Fruit fly (Drosophila melanogaster): ENCODE data around the gene CG6041.
A peak's percentile ranks its signal among the peaks of the same experiment; 100 is the strongest.

CG6041 gene

DNA sequence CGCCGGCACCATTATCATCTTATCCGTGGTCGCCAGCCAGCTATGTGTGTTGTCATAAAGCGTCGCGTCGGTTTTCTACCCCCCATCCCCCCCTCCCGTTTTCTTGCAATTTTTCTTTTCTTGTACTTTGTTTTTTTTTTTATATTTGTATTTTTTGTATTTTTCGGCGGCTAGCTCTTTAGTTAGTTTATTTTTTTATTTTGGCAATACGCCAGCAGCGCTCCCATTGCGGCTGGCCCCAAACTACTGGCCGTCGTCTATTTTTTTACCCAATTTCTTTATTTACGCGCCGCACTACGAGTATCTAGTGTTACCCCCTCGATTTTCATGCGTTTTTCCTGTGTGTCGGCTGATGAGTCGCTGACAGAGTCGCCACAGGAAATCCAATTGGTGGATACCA is 33.5 kb downstream of the CG6041 start:
- TF ChIP-seq rgr (GFP tag; optimal IDR thresholded peaks at IDR 0.05) (no peak), lola (GFP tag; optimal IDR thresholded peaks at IDR 0.05) (no peak), N (GFP tag; optimal IDR thresholded peaks at IDR 0.05) (no peak), Vsx2 (GFP tag; optimal IDR thresholded peaks at IDR 0.05; ENCODE audit: partially characterized antibody) (no peak), Abd-B (GFP tag; optimal IDR thresholded peaks at IDR 0.05) (no peak), CrebA (GFP tag; optimal IDR thresholded peaks at IDR 0.05; ENCODE audit: borderline replicate concordance) (no peak), OdsH (GFP tag; optimal IDR thresholded peaks at IDR 0.05) (no peak), Hnf4 (GFP tag; optimal IDR thresholded peaks at IDR 0.05) (no peak), Myc (optimal IDR thresholded peaks at IDR 0.05) (no peak), Dfd (GFP tag; optimal IDR thresholded peaks at IDR 0.05) (no peak), CG9705 (GFP tag; optimal IDR thresholded peaks at IDR 0.05) (no peak), Hr78 (GFP tag; optimal IDR thresholded peaks at IDR 0.05) (no peak), pan (optimal IDR thresholded peaks at IDR 0.05) (no peak)

dm6 chrX:5983390-5983789 is 35.4 kb downstream of the CG6041 start:
- TF ChIP-seq foxo (GFP tag; optimal IDR thresholded peaks at IDR 0.05) (no peak), CrebA (GFP tag; optimal IDR thresholded peaks at IDR 0.05; ENCODE audit: borderline replicate concordance) (no peak), Hr78 (GFP tag; optimal IDR thresholded peaks at IDR 0.05) (no peak), fru (GFP tag; optimal IDR thresholded peaks at IDR 0.05) (no peak), jim (GFP tag; optimal IDR thresholded peaks at IDR 0.05) (no peak), rgr (GFP tag; optimal IDR thresholded peaks at IDR 0.05) (no peak), Hnf4 (GFP tag; optimal IDR thresholded peaks at IDR 0.05) (no peak), Dfd (GFP tag; optimal IDR thresholded peaks at IDR 0.05) (no peak), dmrt93B (GFP tag; optimal IDR thresholded peaks at IDR 0.05) (no peak), psq (GFP tag; optimal IDR thresholded peaks at IDR 0.05) (no peak), HLH106 (tag; optimal IDR thresholded peaks at IDR 0.05) (no peak)

dm6 chrX:5987362-5987761 is 39.4 kb downstream of the CG6041 start:
- TF ChIP-seq Dfd (GFP tag; optimal IDR thresholded peaks at IDR 0.05), result no peak
- TF ChIP-seq Hnf4 (GFP tag; optimal IDR thresholded peaks at IDR 0.05), result no peak
- TF ChIP-seq CG32264 (GFP tag; optimal IDR thresholded peaks at IDR 0.05), result no peak
- no peak for TF ChIP-seq sage (GFP tag; optimal IDR thresholded peaks at IDR 0.05)
- no peak for TF ChIP-seq Abd-B (GFP tag; optimal IDR thresholded peaks at IDR 0.05)
- TF ChIP-seq CrebA (GFP tag; optimal IDR thresholded peaks at IDR 0.05; ENCODE audit: borderline replicate concordance), result no peak
- no peak for TF ChIP-seq N (GFP tag; optimal IDR thresholded peaks at IDR 0.05)
- no peak for TF ChIP-seq fru (GFP tag; optimal IDR thresholded peaks at IDR 0.05)
- no peak for TF ChIP-seq dmrt93B (GFP tag; optimal IDR thresholded peaks at IDR 0.05)
- TF ChIP-seq woc (GFP tag; optimal IDR thresholded peaks at IDR 0.05), result no peak
- no peak for TF ChIP-seq br (GFP tag; optimal IDR thresholded peaks at IDR 0.05)
- no peak for TF ChIP-seq Vsx2 (GFP tag; optimal IDR thresholded peaks at IDR 0.05; ENCODE audit: partially characterized antibody)
- no peak for TF ChIP-seq Jra (GFP tag; optimal IDR thresholded peaks at IDR 0.05)
- TF ChIP-seq Hr83 (GFP tag; optimal IDR thresholded peaks at IDR 0.05; ENCODE audit: poor library complexity, severe bottlenecking), result no peak

DNA sequence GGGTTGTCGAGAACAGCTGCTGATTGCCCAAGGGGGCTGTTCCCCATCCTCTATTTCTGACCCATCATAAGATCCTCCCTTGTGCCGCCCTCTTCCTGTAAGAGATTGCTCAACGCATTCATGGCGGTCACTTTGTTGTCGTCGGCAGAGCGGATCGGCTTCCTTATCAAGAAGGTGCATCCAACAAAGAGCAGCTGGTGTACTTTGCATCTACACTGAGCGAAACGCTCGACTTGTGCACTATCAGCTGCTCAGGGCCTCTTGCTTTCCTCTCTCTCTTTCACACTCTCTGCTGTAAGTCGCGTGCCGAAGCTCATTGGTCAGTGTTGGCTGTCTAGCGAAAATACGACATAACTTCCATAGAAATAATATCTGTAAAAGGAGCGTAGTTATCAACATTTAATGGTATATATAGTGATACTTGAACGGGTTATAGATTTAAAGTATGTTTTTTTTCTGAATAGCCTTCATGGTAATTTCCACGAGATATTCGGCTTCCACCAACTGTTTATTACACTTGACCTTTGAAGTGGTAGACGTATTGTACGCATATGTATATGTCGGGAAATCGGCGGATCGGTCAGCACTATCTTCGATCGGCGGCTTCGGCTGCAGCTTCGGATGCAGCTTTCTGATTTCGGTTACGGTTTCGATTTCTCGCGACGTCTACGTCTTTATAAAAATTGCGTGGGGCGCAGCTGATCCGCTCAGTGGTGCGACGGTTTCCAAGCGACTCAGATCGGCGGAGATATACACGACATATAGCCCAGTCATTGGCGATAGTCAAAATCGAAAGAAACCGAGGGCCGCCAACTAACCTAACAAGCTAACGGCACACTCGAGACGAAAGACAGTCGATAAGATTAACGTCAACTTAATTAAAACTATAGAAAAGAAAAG is 40.4 kb downstream of the CG6041 start, which contains the start of gene CG5966:
TSS of gene CG5966 (plus strand) at position 704 of the 900 bp plus-strand sequence.
- TF ChIP-seq h (GFP tag; optimal IDR thresholded peaks at IDR 0.05), result peak; percentile 35
- no peak for TF ChIP-seq Dif (GFP tag; optimal IDR thresholded peaks at IDR 0.05; ENCODE audit: partially characterized antibody)
- no peak for TF ChIP-seq sage (GFP tag; optimal IDR thresholded peaks at IDR 0.05)
- no peak for TF ChIP-seq Sp1 (GFP tag; optimal IDR thresholded peaks at IDR 0.05)
- TF ChIP-seq ey (GFP tag; optimal IDR thresholded peaks at IDR 0.05), result no peak
- no peak for TF ChIP-seq OdsH (GFP tag; optimal IDR thresholded peaks at IDR 0.05)
- peak; percentile 57 for TF ChIP-seq Hnf4 (GFP tag; optimal IDR thresholded peaks at IDR 0.05)
- TF ChIP-seq Hr78 (GFP tag; optimal IDR thresholded peaks at IDR 0.05), result no peak
- no peak for TF ChIP-seq Mio (GFP tag; optimal IDR thresholded peaks at IDR 0.05)
- no peak for TF ChIP-seq Jra (GFP tag; optimal IDR thresholded peaks at IDR 0.05)
- TF ChIP-seq woc (GFP tag; optimal IDR thresholded peaks at IDR 0.05), result peak; percentile 20
- no peak for TF ChIP-seq CrebA (GFP tag; optimal IDR thresholded peaks at IDR 0.05; ENCODE audit: borderline replicate concordance)
- no peak for TF ChIP-seq pan (optimal IDR thresholded peaks at IDR 0.05)
- no peak for TF ChIP-seq Vsx2 (GFP tag; optimal IDR thresholded peaks at IDR 0.05; ENCODE audit: partially characterized antibody)
- no peak for TF ChIP-seq dl (GFP tag; optimal IDR thresholded peaks at IDR 0.05; ENCODE audit: insufficient read depth in 1 of 2, partially characterized antibody in 2 of 2)
- no peak for TF ChIP-seq lola (GFP tag; optimal IDR thresholded peaks at IDR 0.05)
- no peak for TF ChIP-seq N (GFP tag; optimal IDR thresholded peaks at IDR 0.05)
- no peak for TF ChIP-seq Dfd (GFP tag; optimal IDR thresholded peaks at IDR 0.05)
- TF ChIP-seq dmrt93B (GFP tag; optimal IDR thresholded peaks at IDR 0.05), result no peak
- no peak for TF ChIP-seq Rel (GFP tag; optimal IDR thresholded peaks at IDR 0.05)
- no peak for TF ChIP-seq Rel (tag; optimal IDR thresholded peaks at IDR 0.05)
- no peak for TF ChIP-seq Hr83 (GFP tag; optimal IDR thresholded peaks at IDR 0.05; ENCODE audit: poor library complexity, severe bottlenecking)
- TF ChIP-seq GATAd (GFP tag; optimal IDR thresholded peaks at IDR 0.05), result no peak
- TF ChIP-seq fru (GFP tag; optimal IDR thresholded peaks at IDR 0.05), result no peak
- no peak for TF ChIP-seq brk (GFP tag; optimal IDR thresholded peaks at IDR 0.05)
- TF ChIP-seq br (GFP tag; optimal IDR thresholded peaks at IDR 0.05), result no peak
- no peak for TF ChIP-seq dsf (GFP tag; optimal IDR thresholded peaks at IDR 0.05; ENCODE audit: borderline replicate concordance)
- TF ChIP-seq sv (GFP tag; optimal IDR thresholded peaks at IDR 0.05), result no peak
- TF ChIP-seq psq (GFP tag; optimal IDR thresholded peaks at IDR 0.05), result no peak
- peak; percentile 70 for TF ChIP-seq Myc (optimal IDR thresholded peaks at IDR 0.05)
- TF ChIP-seq foxo (GFP tag; optimal IDR thresholded peaks at IDR 0.05), result no peak
- no peak for TF ChIP-seq CG9705 (GFP tag; optimal IDR thresholded peaks at IDR 0.05)

Data from whole organism, wandering third instar larva.